Fruit fly (Drosophila melanogaster) whole organism, pupa: Measurements from ENCODE around the gene laf.

Experiments
- CG10348 ChIP-seq: fragments of 200-800 bp; sonication (Bioruptor generic); IDR thresholded peaks from 2 replicates; pipeline ENCODE4 v1.3.6; 2022; ENCODE audit warnings: missing biosample characterization, missing genetic modification characterization
- CG14655 ChIP-seq: fragments of 200-800 bp; sonication (Bioruptor generic); optimal IDR thresholded peaks from 3 replicates; lab custom pipeline; 2017; ENCODE audit warnings: mild to moderate bottlenecking, missing biosample characterization, missing genetic modification reagents, missing genetic modification characterization
- CG17806 ChIP-seq: fragments of 200-800 bp; sonication (Bioruptor generic); optimal IDR thresholded peaks from 2 replicates; lab custom pipeline; 2018; ENCODE audit warnings: missing biosample characterization, mild to moderate bottlenecking, missing genetic modification characterization, moderate library complexity
- CG4496 ChIP-seq: fragments of 200-800 bp; sonication (Bioruptor generic); IDR thresholded peaks from 3 replicates; pipeline ENCODE4 v1.3.6; 2022; ENCODE audit warnings: missing biosample characterization, missing genetic modification characterization
- CG8159 ChIP-seq: fragments of 200-800 bp; sonication (Bioruptor generic); optimal IDR thresholded peaks from 3 replicates; lab custom pipeline; 2018; ENCODE audit warnings: missing biosample characterization, mild to moderate bottlenecking, missing genetic modification characterization, moderate library complexity
- CG8301 ChIP-seq: fragments of 200-800 bp; sonication (Bioruptor generic); optimal IDR thresholded peaks from 2 replicates; lab custom pipeline; 2018; ENCODE audit warnings: missing biosample characterization, mild to moderate bottlenecking, missing genetic modification characterization
- CG9948 ChIP-seq: fragments of 200-800 bp; sonication (Bioruptor generic); optimal IDR thresholded peaks from 2 replicates; lab custom pipeline; 2018; ENCODE audit warnings: missing biosample characterization, mild to moderate bottlenecking, missing genetic modification characterization, moderate library complexity
- EcR ChIP-seq: fragments of 200-800 bp; sonication (Bioruptor generic); optimal IDR thresholded peaks from 3 replicates; lab custom pipeline; 2019; ENCODE audit warnings: missing biosample characterization, missing genetic modification characterization, mild to moderate bottlenecking, moderate library complexity, missing genetic modification reagents
- Ets98B ChIP-seq: fragments of 200-800 bp; sonication (Bioruptor generic); IDR thresholded peaks from 2 replicates; pipeline ENCODE4 v1.3.6; 2022; ENCODE audit warnings: missing biosample characterization, missing genetic modification characterization
- Snoo ChIP-seq: fragments of 200-800 bp; sonication (Bioruptor generic); optimal IDR thresholded peaks from 3 replicates; lab custom pipeline; 2017; ENCODE audit warnings: missing biosample characterization, mild to moderate bottlenecking, missing genetic modification characterization, inconsistent platforms
- fd96Ca ChIP-seq: fragments of 200-800 bp; sonication (Bioruptor generic); IDR thresholded peaks from 3 replicates; pipeline ENCODE4 v1.3.6; 2022; ENCODE audit warnings: missing biosample characterization, missing genetic modification characterization
- gl ChIP-seq: fragments of 200-800 bp; sonication (Bioruptor generic); optimal IDR thresholded peaks from 2 replicates; lab custom pipeline; 2018; ENCODE audit warnings: missing biosample characterization, mild to moderate bottlenecking, missing genetic modification characterization
- rn ChIP-seq: fragments of 200-800 bp; sonication (Bioruptor generic); IDR thresholded peaks from 2 replicates; pipeline ENCODE4 v1.3.6; 2022; ENCODE audit warnings: missing biosample characterization, missing genetic modification characterization

dm6 chr3R:4846194-4846593 is 32.1 kb downstream of the laf start:
- TF ChIP-seq EcR (GFP tag; lab: Kevin White, UChicago): no peak
- TF ChIP-seq gl (tag; lab: Kevin White, UChicago): no peak
- no peak for TF ChIP-seq Ets98B (GFP tag; lab: Robert Waterston, UW)
- TF ChIP-seq CG14655 (GFP tag; lab: Kevin White, UChicago): no peak
- no peak for TF ChIP-seq Snoo
- TF ChIP-seq CG17806 (tag; lab: Kevin White, UChicago): no peak
- TF ChIP-seq rn (GFP tag; lab: Robert Waterston, UW): no peak
- TF ChIP-seq CG4496 (GFP tag; lab: Robert Waterston, UW): no peak
- TF ChIP-seq CG8159: no peak
- no peak for TF ChIP-seq CG9948 (tag; lab: Kevin White, UChicago)
- TF ChIP-seq CG8301: no peak
- no peak for TF ChIP-seq fd96Ca (GFP tag; lab: Robert Waterston, UW)
- no peak for TF ChIP-seq CG10348 (GFP tag; lab: Robert Waterston, UW)
